Fruit fly (Drosophila melanogaster): Measurements from ENCODE around the gene CG5478.

The CG5478 gene

DNA sequence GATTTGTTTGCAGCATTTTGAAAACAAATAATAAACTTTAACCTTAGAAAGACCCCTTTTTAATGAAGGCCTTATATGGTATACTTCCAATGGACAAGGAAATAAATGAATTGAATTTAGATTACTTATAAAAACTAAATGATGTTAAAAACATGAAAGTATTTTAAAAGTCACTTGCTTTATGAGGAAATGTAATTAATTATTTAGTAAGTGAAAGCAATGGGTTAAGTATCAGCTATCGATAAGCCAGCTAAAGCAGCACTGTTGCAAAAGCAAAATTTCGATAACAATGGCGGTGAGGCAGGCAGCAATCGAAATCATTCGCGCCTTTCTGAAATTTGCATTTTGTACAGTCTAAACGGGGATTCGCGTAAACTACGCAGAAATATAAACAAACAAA is 31.6 kb upstream of the CG5478 start, which contains the start of the genes CG32856 and Rbf2 (continued):
- TF ChIP-seq CG12104 (GFP tag; optimal IDR thresholded peaks at IDR 0.05) (no peak), unpg (GFP tag; optimal IDR thresholded peaks at IDR 0.05) (peak; percentile 93), Myb (GFP tag; optimal IDR thresholded peaks at IDR 0.05) (peak; percentile 65), Scr (GFP tag; IDR thresholded peaks at IDR 0.05; ENCODE audit: partially characterized antibody) (peak; percentile 78), unc-4 (GFP tag; IDR thresholded peaks at IDR 0.05; ENCODE audit: partially characterized antibody) (peak; percentile 73), CG11247 (GFP tag; IDR thresholded peaks at IDR 0.05) (no peak), CG4617 (GFP tag; optimal IDR thresholded peaks at IDR 0.05; ENCODE audit: borderline replicate concordance) (peak; percentile 86), Hsf (GFP tag; optimal IDR thresholded peaks at IDR 0.05) (peak; percentile 91), lola (GFP tag; optimal IDR thresholded peaks at IDR 0.05) (peak in 1 of 3 experiments; percentile 76), vfl (GFP tag; optimal IDR thresholded peaks at IDR 0.05) (peak; percentile 82), HLH3B (GFP tag; IDR thresholded peaks at IDR 0.05) (no peak), Fer2 (tag; optimal IDR thresholded peaks at IDR 0.05) (peak; percentile 60), chm (GFP tag; IDR thresholded peaks at IDR 0.05) (no peak), CG18599 (GFP tag; optimal IDR thresholded peaks at IDR 0.05) (no peak), CG32767 (GFP tag; IDR thresholded peaks at IDR 0.05) (0 out of 2 replicates have a peak, but pooled peaks have one; percentile 69), NK7.1 (GFP tag; optimal IDR thresholded peaks at IDR 0.05) (no peak), CG33213 (GFP tag; optimal IDR thresholded peaks at IDR 0.05) (peak; percentile 6), salm (tag; optimal IDR thresholded peaks at IDR 0.05) (peak; percentile 75), CG17361 (GFP tag; IDR thresholded peaks at IDR 0.05) (peak; percentile 65), pzg (GFP tag; optimal IDR thresholded peaks at IDR 0.05) (peak; percentile 71), vnd (GFP tag; IDR thresholded peaks at IDR 0.05; ENCODE audit: partially characterized antibody) (peak; percentile 73), gcm (GFP tag; optimal IDR thresholded peaks at IDR 0.05) (no peak), mld (GFP tag; IDR thresholded peaks at IDR 0.05; ENCODE audit: partially characterized antibody) (peak; percentile 87), tup (GFP tag; optimal IDR thresholded peaks at IDR 0.05) (peak; percentile 57), CHES-1-like (GFP tag; optimal IDR thresholded peaks at IDR 0.05) (peak; percentile 81), grau (tag; optimal IDR thresholded peaks at IDR 0.05) (peak; percentile 91), Pdp1 (GFP tag; optimal IDR thresholded peaks at IDR 0.05) (peak; percentile 79 to 86), stwl (tag; optimal IDR thresholded peaks at IDR 0.05) (peak; percentile 82), odd (GFP tag; optimal IDR thresholded peaks at IDR 0.05) (peak; percentile 58), CG18619 (GFP tag; optimal IDR thresholded peaks at IDR 0.05) (peak; percentile 71), Six4 (GFP tag; optimal IDR thresholded peaks at IDR 0.05) (peak; percentile 48), CG13775 (GFP tag; optimal IDR thresholded peaks at IDR 0.05) (peak; percentile 75), ftz-f1 (GFP tag; optimal IDR thresholded peaks at IDR 0.05) (peak; percentile 25), ind (GFP tag; optimal IDR thresholded peaks at IDR 0.05) (peak; percentile 65), CG12659 (GFP tag; optimal IDR thresholded peaks at IDR 0.05) (peak; percentile 90), org-1 (GFP tag; optimal IDR thresholded peaks at IDR 0.05) (peak; percentile 57), gce (GFP tag; IDR thresholded peaks at IDR 0.05) (no peak), maf-S (GFP tag; optimal IDR thresholded peaks at IDR 0.05) (peak; percentile 74), CG7786 (GFP tag; optimal IDR thresholded peaks at IDR 0.05) (peak; percentile 84), CG34224 (GFP tag; IDR thresholded peaks at IDR 0.05; ENCODE audit: partially characterized antibody) (peak; percentile 75), CG9876 (GFP tag; optimal IDR thresholded peaks at IDR 0.05) (peak; percentile 42), inv (GFP tag; IDR thresholded peaks at IDR 0.05; ENCODE audit: partially characterized antibody) (peak; percentile 62), Side (GFP tag; optimal IDR thresholded peaks at IDR 0.05) (peak; percentile 71), Xbp1 (GFP tag; optimal IDR thresholded peaks at IDR 0.05) (peak; percentile 88), sna (GFP tag; IDR thresholded peaks at IDR 0.05; ENCODE audit: partially characterized antibody) (peak; percentile 70), bigmax (GFP tag; optimal IDR thresholded peaks at IDR 0.05) (peak; percentile 43), CG15514 (GFP tag; optimal IDR thresholded peaks at IDR 0.05) (peak; percentile 59), ab (GFP tag; optimal IDR thresholded peaks at IDR 0.05) (peak; percentile 41), yki (optimal IDR thresholded peaks at IDR 0.05) (no peak), bowl (GFP tag; IDR thresholded peaks at IDR 0.05) (0 out of 2 replicates have a peak, but pooled peaks have one; percentile 31)

All from whole organism, embryonic.